Comparison of ENCODE assay signal across 4 worm cellular contexts in the genomic region with DNA sequence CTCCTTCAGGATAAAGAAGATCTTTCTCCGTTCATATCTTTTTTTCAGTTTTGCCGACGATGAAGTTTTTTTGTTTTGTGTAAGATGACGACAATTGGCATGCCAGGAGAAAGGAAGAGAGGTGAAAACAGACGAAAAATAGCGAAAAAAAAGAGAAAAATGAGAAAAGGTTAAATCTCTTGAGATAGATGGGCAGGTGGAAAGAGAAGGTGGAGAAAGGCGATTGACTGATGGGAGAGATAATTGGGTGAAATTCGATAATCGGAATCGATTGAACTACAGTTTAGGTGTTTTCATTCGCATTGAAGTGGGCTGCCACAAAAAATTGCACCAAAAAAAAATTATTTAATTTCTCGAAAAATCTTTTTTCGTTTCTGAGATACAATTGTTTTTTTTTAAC.
TF ChIP-seq lines count a peak whose summit lies in the region.

No protein-coding gene starts in this region.

TF ChIP-seq in whole organism, L1 larva, 84 proteins besides CTCF, POLR2A, EP300 and RAD21:
- TF ChIP-seq ztf-11 (tag; optimal IDR thresholded peaks at IDR 0.05; lab: Kevin White, UChicago) = no peak
- peak; percentile 98 for TF ChIP-seq blmp-1 (tag; optimal IDR thresholded peaks at IDR 0.05; lab: Kevin White, UChicago)
- peak; percentile 16 for TF ChIP-seq nhr-71 (tag; optimal IDR thresholded peaks at IDR 0.05; lab: Kevin White, UChicago)
- TF ChIP-seq ama-1 (optimal IDR thresholded peaks at IDR 0.05; lab: Kevin White, UChicago) = no peak
- peak in 1 of 2 experiments; percentile 34 for TF ChIP-seq lsy-2 (tag; optimal IDR thresholded peaks at IDR 0.05; lab: Kevin White, UChicago)
- TF ChIP-seq efl-1 (optimal IDR thresholded peaks at IDR 0.05; lab: Kevin White, UChicago) = no peak
- peak in 1 of 2 experiments; percentile 90 for TF ChIP-seq efl-1 (GFP tag; optimal IDR thresholded peaks at IDR 0.05 in 1 of 2; lab: Kevin White, UChicago)
- peak; percentile 76 for TF ChIP-seq lin-14 (GFP tag; optimal IDR thresholded peaks at IDR 0.05; lab: Kevin White, UChicago)
- peak; percentile 29 for TF ChIP-seq rnt-1 (tag; optimal IDR thresholded peaks at IDR 0.05; lab: Kevin White, UChicago)
- TF ChIP-seq snu-23 (GFP tag; optimal IDR thresholded peaks at IDR 0.05; lab: Kevin White, UChicago) = peak; percentile 42
- peak; percentile 12 for TF ChIP-seq mep-1 (tag; optimal IDR thresholded peaks at IDR 0.05; lab: Kevin White, UChicago)
- peak; percentile 98 for TF ChIP-seq pag-3 (tag; optimal IDR thresholded peaks at IDR 0.05; lab: Kevin White, UChicago; ENCODE audit: borderline replicate concordance, insufficient read depth)
- no peak for TF ChIP-seq nhr-47 (tag; optimal IDR thresholded peaks at IDR 0.05; lab: Kevin White, UChicago)
- TF ChIP-seq nhr-20 (tag; optimal IDR thresholded peaks at IDR 0.05; lab: Kevin White, UChicago) = peak; percentile 58
- TF ChIP-seq elt-3 (tag; optimal IDR thresholded peaks at IDR 0.05; lab: Kevin White, UChicago) = no peak
- TF ChIP-seq lin-15B (tag; optimal IDR thresholded peaks at IDR 0.05; lab: Kevin White, UChicago) = no peak
- TF ChIP-seq ceh-82 (tag; optimal IDR thresholded peaks at IDR 0.05; lab: Kevin White, UChicago) = no peak
- no peak for TF ChIP-seq ceh-90 (tag; optimal IDR thresholded peaks at IDR 0.05; lab: Kevin White, UChicago)
- no peak for TF ChIP-seq nhr-19 (GFP tag; conservative IDR thresholded peaks at IDR 0.05; lab: Robert Waterston, UW)

TF ChIP-seq in whole organism, L2 larva, 48 proteins besides CTCF, POLR2A, EP300 and RAD21:
- TF ChIP-seq Y55F3AM.14 (GFP tag; optimal IDR thresholded peaks at IDR 0.05; lab: Kevin White, UChicago) (no peak), egl-27 (tag; optimal IDR thresholded peaks at IDR 0.05; lab: Kevin White, UChicago) (no peak), unc-39 (tag; optimal IDR thresholded peaks at IDR 0.05; lab: Kevin White, UChicago) (no peak), lsy-2 (tag; optimal IDR thresholded peaks at IDR 0.05; lab: Kevin White, UChicago) (peak in 1 of 2 experiments; percentile 20), blmp-1 (tag; optimal IDR thresholded peaks at IDR 0.05; lab: Kevin White, UChicago; ENCODE audit: insufficient read depth) (peak; percentile 90), nhr-25 (tag; optimal IDR thresholded peaks at IDR 0.05; lab: Kevin White, UChicago) (peak; percentile 23), elt-1 (tag; optimal IDR thresholded peaks at IDR 0.05; lab: Kevin White, UChicago) (no peak), nhr-129 (tag; optimal IDR thresholded peaks at IDR 0.05; lab: Kevin White, UChicago) (peak; percentile 50), F13H6.1 (tag; optimal IDR thresholded peaks at IDR 0.05; lab: Kevin White, UChicago) (peak; percentile 42), sma-9 (GFP tag; optimal IDR thresholded peaks at IDR 0.05; lab: Kevin White, UChicago) (peak; percentile 2), sma-9 (tag; optimal IDR thresholded peaks at IDR 0.05; lab: Kevin White, UChicago) (no peak)

TF ChIP-seq in whole organism, L3 larva, 47 proteins besides CTCF, POLR2A, EP300 and RAD21:
- TF ChIP-seq ceh-28 (tag; optimal IDR thresholded peaks at IDR 0.05; lab: Kevin White, UChicago) = peak; percentile 21
- TF ChIP-seq nhr-23 (tag; optimal IDR thresholded peaks at IDR 0.05; lab: Kevin White, UChicago) = peak; percentile 17
- no peak for TF ChIP-seq elt-3 (tag; optimal IDR thresholded peaks at IDR 0.05; lab: Kevin White, UChicago)
- no peak for TF ChIP-seq nfya-1 (tag; optimal IDR thresholded peaks at IDR 0.05; lab: Kevin White, UChicago; ENCODE audit: insufficient read depth)
- no peak for TF ChIP-seq sea-2 (GFP tag; optimal IDR thresholded peaks at IDR 0.05; lab: Kevin White, UChicago)
- peak; percentile 22 for TF ChIP-seq lin-15B (tag; optimal IDR thresholded peaks at IDR 0.05; lab: Kevin White, UChicago)

TF ChIP-seq in whole organism, L4 larva, 104 proteins besides CTCF, POLR2A, EP300 and RAD21:
- TF ChIP-seq hlh-11 (tag; optimal IDR thresholded peaks at IDR 0.05; lab: Kevin White, UChicago) (peak; percentile 38), nhr-28 (tag; optimal IDR thresholded peaks at IDR 0.05; lab: Kevin White, UChicago) (peak; percentile 4), unc-39 (tag; optimal IDR thresholded peaks at IDR 0.05; lab: Kevin White, UChicago) (no peak), daf-16 (GFP tag; optimal IDR thresholded peaks at IDR 0.05; lab: Kevin White, UChicago) (peak in 1 of 2 experiments; percentile 48), daf-16 (tag; optimal IDR thresholded peaks at IDR 0.05; lab: Kevin White, UChicago) (no peak), lsy-2 (tag; optimal IDR thresholded peaks at IDR 0.05; lab: Kevin White, UChicago) (no peak), dve-1 (tag; optimal IDR thresholded peaks at IDR 0.05; lab: Kevin White, UChicago; ENCODE audit: insufficient read depth) (no peak), unc-62 (GFP tag; optimal IDR thresholded peaks at IDR 0.05 in 1 of 2; lab: Kevin White, UChicago) (peak in 1 of 2 experiments; percentile 98), unc-62 (tag; optimal IDR thresholded peaks at IDR 0.05; lab: Kevin White, UChicago) (no peak), ama-1 (optimal IDR thresholded peaks at IDR 0.05; lab: Kevin White, UChicago) (peak; percentile 68), D1046.2 (GFP tag; IDR thresholded peaks at IDR 0.05; lab: Robert Waterston, UW) (no peak), Y5F2A.4 (GFP tag; optimal IDR thresholded peaks at IDR 0.05; lab: Kevin White, UChicago) (no peak)
